Fruit fly (Drosophila melanogaster) whole organism, embryonic: ENCODE data around the gene apolpp.
A peak's percentile ranks its signal among the peaks of the same experiment; 100 is the strongest.

ENCODE experiments used
- B-H1 ChIP-seq: fragments of 200-800 bp; sonication (Bioruptor generic); IDR thresholded peaks from 3 replicates; pipeline ENCODE4 v1.3.6; 2022; ENCODE audit warnings: missing biosample characterization, missing genetic modification characterization
- CG10321 ChIP-seq: fragments of 200-800 bp; sonication (Bioruptor generic); IDR thresholded peaks from 2 replicates; pipeline ENCODE4 v1.3.6; 2022; ENCODE audit warnings: missing biosample characterization, missing genetic modification characterization
- CG10979 ChIP-seq: fragments of 200-800 bp; sonication (Bioruptor generic); optimal IDR thresholded peaks from 2 replicates; lab custom pipeline; 2018; ENCODE audit warnings: missing biosample characterization, mild to moderate bottlenecking, missing genetic modification characterization, moderate library complexity
- CG11085 ChIP-seq: fragments of 200-800 bp; sonication (Bioruptor generic); IDR thresholded peaks from 2 replicates; pipeline ENCODE4 v1.3.6; 2022; ENCODE audit warnings: missing biosample characterization, missing genetic modification characterization
- CG12236 ChIP-seq: fragments of 200-800 bp; sonication (Bioruptor generic); optimal IDR thresholded peaks from 2 replicates; lab custom pipeline; 2016; ENCODE audit warnings: missing biosample characterization, missing genetic modification characterization
- CG14965 ChIP-seq: fragments of 200-800 bp; sonication (Bioruptor generic); optimal IDR thresholded peaks from 2 replicates; lab custom pipeline; 2016; ENCODE audit warnings: missing biosample characterization, missing genetic modification characterization, borderline replicate concordance
- CG18764 ChIP-seq: fragments of 200-800 bp; sonication (Bioruptor generic); optimal IDR thresholded peaks from 3 replicates; lab custom pipeline; 2016; ENCODE audit warnings: missing biosample characterization, missing genetic modification characterization
- CG2199 ChIP-seq: fragments of 200-800 bp; sonication (Bioruptor generic); IDR thresholded peaks from 3 replicates; pipeline ENCODE4 v1.3.6; 2022; ENCODE audit warnings: missing biosample characterization, missing genetic modification characterization
- CG3065 ChIP-seq: fragments of 200-800 bp; sonication (Bioruptor generic); optimal IDR thresholded peaks from 2 replicates; lab custom pipeline; 2016; ENCODE audit warnings: missing biosample characterization, missing genetic modification characterization
- CG31224 ChIP-seq: fragments of 200-800 bp; sonication (Bioruptor generic); IDR thresholded peaks from 2 replicates; pipeline ENCODE4 v1.3.6; 2022; ENCODE audit warnings: missing biosample characterization, missing genetic modification characterization
- CG4404 ChIP-seq: fragments of 200-800 bp; sonication (Bioruptor generic); IDR thresholded peaks from 2 replicates; pipeline ENCODE4 v1.3.6; 2022; ENCODE audit warnings: missing biosample characterization, missing genetic modification characterization
- CG4820 ChIP-seq: fragments of 200-800 bp; sonication (Bioruptor generic); optimal IDR thresholded peaks from 3 replicates; lab custom pipeline; 2016; ENCODE audit warnings: missing biosample characterization, missing genetic modification characterization
- CG5180 ChIP-seq: fragments of 200-800 bp; sonication (Bioruptor generic); optimal IDR thresholded peaks from 3 replicates; lab custom pipeline; 2017; ENCODE audit warnings: missing biosample characterization, missing genetic modification characterization, mild to moderate bottlenecking, moderate library complexity, missing genetic modification reagents
- CG6272 ChIP-seq: fragments of 200-800 bp; sonication (Bioruptor generic); IDR thresholded peaks from 2 replicates; pipeline ENCODE4 v1.3.6; 2022; ENCODE audit warnings: missing biosample characterization, missing genetic modification characterization
- CG6654 ChIP-seq: fragments of 200-800 bp; sonication (Bioruptor generic); optimal IDR thresholded peaks from 2 replicates; lab custom pipeline; 2017; ENCODE audit warnings: missing biosample characterization, mild to moderate bottlenecking, missing genetic modification characterization
- CG7745 ChIP-seq: fragments of 200-800 bp; sonication (Bioruptor generic); optimal IDR thresholded peaks from 2 replicates; lab custom pipeline; 2018; ENCODE audit warnings: missing biosample characterization, mild to moderate bottlenecking, missing genetic modification characterization, moderate library complexity
- CG8281 ChIP-seq: fragments of 200-800 bp; sonication (Bioruptor generic); optimal IDR thresholded peaks from 2 replicates; lab custom pipeline; 2018; ENCODE audit warnings: missing biosample characterization, mild to moderate bottlenecking, missing genetic modification characterization, moderate library complexity
- CG8359 ChIP-seq: fragments of 200-800 bp; sonication (Bioruptor generic); optimal IDR thresholded peaks from 2 replicates; lab custom pipeline; 2017; ENCODE audit warnings: missing biosample characterization, mild to moderate bottlenecking, missing genetic modification characterization, borderline replicate concordance
- CG9215 ChIP-seq: fragments of 200-800 bp; sonication (Bioruptor generic); IDR thresholded peaks from 2 replicates; pipeline ENCODE4 v1.3.6; 2022; ENCODE audit warnings: missing biosample characterization, missing genetic modification characterization
- Dbx ChIP-seq: fragments of 200-800 bp; sonication (Bioruptor generic); IDR thresholded peaks from 3 replicates; pipeline ENCODE4 v1.3.6; 2022; ENCODE audit warnings: missing biosample characterization, missing genetic modification characterization
- Dip2 ChIP-seq: fragments of 200-800 bp; sonication (Bioruptor generic); IDR thresholded peaks from 2 replicates; pipeline ENCODE4 v1.3.6; 2022; ENCODE audit warnings: missing biosample characterization, missing genetic modification characterization
- Dll ChIP-seq: fragments of 200-800 bp; sonication (Bioruptor generic); IDR thresholded peaks from 4 replicates; pipeline ENCODE4 v1.3.6; 2022; ENCODE audit warnings: missing biosample characterization, missing genetic modification characterization; ENCODE audit not compliant: partially characterized antibody
- Dp ChIP-seq: fragments of 200-800 bp; sonication (Bioruptor generic); optimal IDR thresholded peaks from 2 replicates; lab custom pipeline; 2018; ENCODE audit warnings: missing biosample characterization, mild to moderate bottlenecking, missing genetic modification characterization, moderate library complexity
- H15 ChIP-seq: fragments of 200-800 bp; sonication (Bioruptor generic); IDR thresholded peaks from 3 replicates; pipeline ENCODE4 v1.3.6; 2022; ENCODE audit warnings: missing biosample characterization, missing genetic modification characterization
- Hmx ChIP-seq: fragments of 200-800 bp; sonication (Bioruptor generic); optimal IDR thresholded peaks from 2 replicates; lab custom pipeline; 2016; ENCODE audit warnings: missing biosample characterization, missing genetic modification characterization
- Hr3 ChIP-seq: fragments of 200-800 bp; sonication (Bioruptor generic); optimal IDR thresholded peaks from 3 replicates; lab custom pipeline; 2016; ENCODE audit warnings: missing biosample characterization, missing genetic modification characterization
- Kr ChIP-seq: fragments of 200-800 bp; sonication (Bioruptor generic); optimal IDR thresholded peaks from 2 replicates; lab custom pipeline; 2017; ENCODE audit warnings: missing biosample characterization, mild to moderate bottlenecking, missing genetic modification characterization
- MESR4 ChIP-seq: fragments of 200-800 bp; sonication (Bioruptor generic); optimal IDR thresholded peaks from 2 replicates; lab custom pipeline; 2018; ENCODE audit warnings: missing biosample characterization, mild to moderate bottlenecking, missing genetic modification characterization, moderate library complexity
- NC2α ChIP-seq: fragments of 200-800 bp; sonication (Bioruptor generic); optimal IDR thresholded peaks from 2 replicates; lab custom pipeline; 2016; ENCODE audit warnings: missing biosample characterization, missing genetic modification characterization
- Optix ChIP-seq: fragments of 200-800 bp; sonication (Bioruptor generic); IDR thresholded peaks from 3 replicates; pipeline ENCODE4 v1.3.6; 2022; ENCODE audit warnings: missing biosample characterization, missing genetic modification characterization
- PHDP ChIP-seq: fragments of 200-800 bp; sonication (Bioruptor generic); optimal IDR thresholded peaks from 3 replicates; lab custom pipeline; 2018; ENCODE audit warnings: missing biosample characterization, mild to moderate bottlenecking, missing genetic modification characterization, moderate library complexity
- Ptx1 ChIP-seq: fragments of 200-800 bp; sonication (Bioruptor generic); IDR thresholded peaks from 2 replicates; pipeline ENCODE4 v1.3.6; 2022; ENCODE audit warnings: missing biosample characterization, missing genetic modification characterization
- Side ChIP-seq: fragments of 200-800 bp; sonication (Bioruptor generic); optimal IDR thresholded peaks from 2 replicates; lab custom pipeline; 2016; ENCODE audit warnings: missing biosample characterization, missing genetic modification characterization
- Sin3A ChIP-seq: fragments of >200 bp; optimal IDR thresholded peaks from 2 replicates; lab custom pipeline; 2018
- Ssrp ChIP-seq: fragments of 200-800 bp; sonication (Bioruptor generic); optimal IDR thresholded peaks from 2 replicates; lab custom pipeline; 2018; ENCODE audit warnings: missing biosample characterization, mild to moderate bottlenecking, missing genetic modification characterization, moderate library complexity
- Xrp1 ChIP-seq: fragments of 200-800 bp; sonication (Bioruptor generic); IDR thresholded peaks from 2 replicates; pipeline ENCODE4 v1.3.6; 2022; ENCODE audit warnings: missing biosample characterization, missing genetic modification characterization
- ac ChIP-seq: fragments of 200-800 bp; sonication (Bioruptor generic); optimal IDR thresholded peaks from 3 replicates; lab custom pipeline; 2017; ENCODE audit warnings: missing biosample characterization, mild to moderate bottlenecking, missing genetic modification characterization
- aop ChIP-seq: fragments of 200-800 bp; sonication (Bioruptor generic); IDR thresholded peaks from 2 replicates; pipeline ENCODE4 v1.3.6; 2022; ENCODE audit warnings: missing biosample characterization, missing genetic modification characterization
- ara ChIP-seq: fragments of 200-800 bp; sonication (Bioruptor generic); IDR thresholded peaks from 2 replicates; pipeline ENCODE4 v1.3.6; 2022; ENCODE audit warnings: missing biosample characterization, missing genetic modification characterization
- ase ChIP-seq: fragments of 200-800 bp; sonication (Bioruptor generic); IDR thresholded peaks from 3 replicates; pipeline ENCODE4 v1.3.6; 2022; ENCODE audit warnings: missing biosample characterization, missing genetic modification characterization
- cas ChIP-seq: fragments of 200-800 bp; sonication (Bioruptor generic); IDR thresholded peaks from 2 replicates; pipeline ENCODE4 v1.3.6; 2022; ENCODE audit warnings: missing biosample characterization, missing genetic modification characterization
- dpn ChIP-seq, 2 experiments: fragments of 200-800 bp; sonication (Bioruptor generic); optimal IDR thresholded peaks; 3 replicates each; lab custom pipeline; 2016; ENCODE audit warnings: missing biosample characterization in 2 of 2, missing genetic modification characterization in 2 of 2
- eve ChIP-seq, 2 experiments: fragments of >200 bp; optimal IDR thresholded peaks; 2 replicates each; lab custom pipeline; 2017; ENCODE audit warnings: missing biosample characterization in 2 of 2, missing genetic modification characterization in 2 of 2
- fd102C ChIP-seq: fragments of 200-800 bp; sonication (Bioruptor generic); optimal IDR thresholded peaks from 2 replicates; lab custom pipeline; 2018; ENCODE audit warnings: missing biosample characterization, mild to moderate bottlenecking, missing genetic modification characterization, moderate library complexity
- ftz-f1 ChIP-seq: fragments of 200-800 bp; sonication (Bioruptor generic); optimal IDR thresholded peaks from 2 replicates; lab custom pipeline; 2016; ENCODE audit warnings: missing biosample characterization, missing genetic modification characterization
- lilli ChIP-seq: fragments of 200-800 bp; sonication (Bioruptor generic); optimal IDR thresholded peaks from 3 replicates; lab custom pipeline; 2016; ENCODE audit warnings: missing biosample characterization, missing genetic modification characterization
- mam ChIP-seq: fragments of 200-800 bp; sonication (Bioruptor generic); optimal IDR thresholded peaks from 3 replicates; lab custom pipeline; 2016; ENCODE audit warnings: missing biosample characterization, missing genetic modification characterization
- scrt ChIP-seq: fragments of 200-800 bp; sonication (Bioruptor generic); optimal IDR thresholded peaks from 2 replicates; lab custom pipeline; 2018; ENCODE audit warnings: missing biosample characterization, mild to moderate bottlenecking, missing genetic modification characterization, moderate library complexity
- sens-2 ChIP-seq: fragments of 200-800 bp; sonication (Bioruptor generic); IDR thresholded peaks from 2 replicates; pipeline ENCODE4 v1.3.6; 2022; ENCODE audit warnings: missing biosample characterization, missing genetic modification characterization
- slbo ChIP-seq: fragments of 200-800 bp; sonication (Bioruptor generic); IDR thresholded peaks from 2 replicates; pipeline ENCODE4 v1.3.6; 2022; ENCODE audit warnings: missing biosample characterization, missing genetic modification characterization
- so ChIP-seq: fragments of 200-800 bp; sonication (Bioruptor generic); IDR thresholded peaks from 3 replicates; pipeline ENCODE4 v1.3.6; 2022; ENCODE audit warnings: missing biosample characterization, missing genetic modification characterization
- wdn ChIP-seq: fragments of 200-800 bp; sonication (Bioruptor generic); IDR thresholded peaks from 2 replicates; pipeline ENCODE4 v1.3.6; 2022; ENCODE audit warnings: missing biosample characterization, missing genetic modification characterization
- wek ChIP-seq: fragments of 200-800 bp; sonication (Bioruptor generic); optimal IDR thresholded peaks from 3 replicates; lab custom pipeline; 2018; ENCODE audit warnings: missing biosample characterization, mild to moderate bottlenecking, missing genetic modification characterization, moderate library complexity

Gene apolpp

DNA sequence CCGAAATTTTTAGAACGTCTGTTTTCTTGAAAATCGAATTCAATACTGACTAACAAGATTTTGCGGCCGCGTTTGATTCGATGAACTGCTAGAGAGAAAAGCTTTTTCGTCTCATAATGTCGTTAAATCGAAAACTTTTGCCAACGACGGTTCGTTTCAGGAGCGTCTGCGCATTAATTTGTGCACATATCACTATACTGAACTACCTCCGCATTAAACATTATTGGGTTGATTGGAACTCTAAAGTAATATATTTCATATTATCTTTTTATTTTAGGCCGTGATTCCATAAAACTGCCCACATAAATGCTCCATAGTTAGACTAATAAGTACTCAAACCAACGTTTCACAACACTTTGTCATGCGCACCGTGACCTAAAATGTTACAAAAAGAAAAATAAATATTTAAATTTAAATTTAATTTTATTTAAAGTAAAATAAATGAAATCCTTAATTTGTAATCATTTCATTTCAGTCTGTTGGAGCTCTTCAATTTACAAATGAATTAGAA lies 7.1 kb upstream of the apolpp start, which contains the start of gene CaMKII (continued):
- TF ChIP-seq fd102C (peak; percentile 8), so (GFP tag; lab: Robert Waterston, UW) (no peak), slbo (GFP tag; lab: Robert Waterston, UW) (no peak), CG7745 (no peak), B-H1 (GFP tag; lab: Robert Waterston, UW) (no peak), CG6654 (GFP tag; lab: Kevin White, UChicago) (no peak), Hmx (GFP tag; lab: Kevin White, UChicago) (no peak), CG3065 (GFP tag; lab: Kevin White, UChicago) (no peak), Dp (GFP tag; lab: Kevin White, UChicago) (peak; percentile 7), CG8359 (GFP tag; lab: Kevin White, UChicago) (no peak), CG9215 (GFP tag; lab: Robert Waterston, UW) (no peak), Kr (GFP tag; lab: Kevin White, UChicago) (no peak), H15 (GFP tag; lab: Robert Waterston, UW) (no peak), Side (GFP tag; lab: Kevin White, UChicago) (no peak), Ptx1 (GFP tag; lab: Robert Waterston, UW) (no peak), Dip2 (no peak), wdn (GFP tag; lab: Robert Waterston, UW) (no peak), MESR4 (GFP tag; lab: Kevin White, UChicago) (peak; percentile 11), Sin3A (lab: Kevin White, UChicago) (no peak), cas (GFP tag; lab: Robert Waterston, UW) (no peak), ac (no peak), PHDP (tag; lab: Kevin White, UChicago) (peak; percentile 34), aop (no peak), CG4820 (GFP tag; lab: Kevin White, UChicago) (no peak), Dll (GFP tag; lab: Robert Waterston, UW) (no peak), ftz-f1 (no peak), eve (GFP tag; optimal IDR thresholded peaks at IDR 0.05; lab: Kevin White, UChicago) (peak in 1 of 2 experiments; percentile 28), CG4404 (GFP tag; lab: Robert Waterston, UW) (no peak), CG14965 (GFP tag; lab: Kevin White, UChicago) (no peak), CG2199 (GFP tag; lab: Robert Waterston, UW) (no peak), ara (GFP tag; lab: Robert Waterston, UW) (no peak), CG18764 (GFP tag; lab: Kevin White, UChicago) (peak; percentile 15), mam (no peak), Optix (GFP tag; lab: Robert Waterston, UW) (no peak), CG10979 (tag; lab: Kevin White, UChicago) (peak; percentile 37), ase (GFP tag; lab: Robert Waterston, UW) (no peak), CG8281 (no peak), Dbx (GFP tag; lab: Robert Waterston, UW) (no peak), lilli (GFP tag; lab: Kevin White, UChicago) (peak; percentile 30), CG6272 (GFP tag; lab: Robert Waterston, UW) (no peak), NC2α (no peak), dpn (GFP tag; optimal IDR thresholded peaks at IDR 0.05; lab: Kevin White, UChicago) (peak in 1 of 2 experiments; percentile 19), CG11085 (GFP tag; lab: Robert Waterston, UW) (no peak), Ssrp (tag; lab: Kevin White, UChicago) (no peak), Hr3 (GFP tag; lab: Kevin White, UChicago) (peak; percentile 39), CG31224 (GFP tag; lab: Robert Waterston, UW) (no peak), sens-2 (GFP tag; lab: Robert Waterston, UW) (no peak), CG12236 (GFP tag; lab: Kevin White, UChicago) (no peak), CG5180 (GFP tag; lab: Kevin White, UChicago) (no peak), wek (GFP tag; lab: Kevin White, UChicago) (no peak), CG10321 (GFP tag; lab: Robert Waterston, UW) (no peak), Xrp1 (GFP tag; lab: Robert Waterston, UW) (peak; percentile 62), scrt (GFP tag; lab: Kevin White, UChicago) (peak; percentile 27)
